Worm (Caenorhabditis elegans) whole organism, L4 larva: ENCODE results near the gene H14A12.3.
"Not testable (repeated sequence)": the region's sequence is repeated elsewhere in the genome, so short reads cannot be mapped to it uniquely, and the experiment has no call there.

ENCODE experiments used
- F26F4.8 ChIP-seq: fragments of 200-800 bp; sonication (Bioruptor generic); conservative IDR thresholded peaks from 2 replicates; pipeline ENCODE4 v1.3.6; 2022; ENCODE audit warnings: missing genetic modification characterization, missing compliant biosample characterization
- Y48G9A.11 ChIP-seq: fragments of 200-800 bp; sonication (Bioruptor generic); IDR thresholded peaks from 2 replicates; pipeline ENCODE4 v1.3.6; 2022; ENCODE audit warnings: missing genetic modification reagents, missing genetic modification characterization, missing compliant biosample characterization
- aly-2 ChIP-seq: sonication (generic microtip); optimal IDR thresholded peaks from 2 replicates; lab custom pipeline; 2018; ENCODE audit warnings: missing biosample characterization, missing genetic modification characterization
- ceh-28 ChIP-seq: fragments of 150-350 bp; optimal IDR thresholded peaks from 2 replicates; lab custom pipeline; 2014; ENCODE audit warnings: missing biosample characterization, missing genetic modification reagents, missing genetic modification characterization
- ceh-82 ChIP-seq: sonication (generic microtip); optimal IDR thresholded peaks from 2 replicates; lab custom pipeline; 2017; ENCODE audit warnings: missing biosample characterization, missing genetic modification characterization
- cey-2 ChIP-seq: sonication (generic microtip); optimal IDR thresholded peaks from 3 replicates; lab custom pipeline; 2017; ENCODE audit warnings: missing genetic modification characterization, mild to moderate bottlenecking, missing compliant biosample characterization, antibody characterized with exemption, borderline replicate concordance; ENCODE audit not compliant: insufficient read depth
- ctbp-1 ChIP-seq: fragments of 200-800 bp; sonication (Bioruptor generic); IDR thresholded peaks from 2 replicates; pipeline ENCODE4 v1.3.6; 2022; ENCODE audit warnings: missing genetic modification reagents, missing genetic modification characterization, missing compliant biosample characterization
- daf-16 ChIP-seq, 3 experiments: sonication (generic microtip); optimal IDR thresholded peaks; 2 replicates each; lab custom pipeline; 2016 to 2017; ENCODE audit warnings: missing genetic modification characterization in 3 of 3, missing genetic modification reagents in 3 of 3, mild to moderate bottlenecking in 2 of 3, missing compliant biosample characterization in 2 of 3, missing biosample characterization in 1 of 3, moderate library complexity in 1 of 3
- dmd-6 ChIP-seq: fragments of 200-800 bp; sonication (Bioruptor generic); IDR thresholded peaks from 2 replicates; pipeline ENCODE4 v1.3.6; 2022; ENCODE audit warnings: missing genetic modification reagents, missing genetic modification characterization, missing compliant biosample characterization
- duxl-1 ChIP-seq: sonication (generic microtip); optimal IDR thresholded peaks from 2 replicates; lab custom pipeline; 2016; ENCODE audit warnings: mild to moderate bottlenecking, missing genetic modification characterization, moderate library complexity, missing compliant biosample characterization; ENCODE audit not compliant: poor library complexity
- dve-1 ChIP-seq: sonication (generic microtip); optimal IDR thresholded peaks from 2 replicates; lab custom pipeline; 2017; ENCODE audit warnings: antibody characterized with exemption, mild to moderate bottlenecking, missing genetic modification characterization, missing compliant biosample characterization; ENCODE audit not compliant: insufficient read depth
- egl-27 ChIP-seq: sonication (generic microtip); optimal IDR thresholded peaks from 3 replicates; lab custom pipeline; 2017; ENCODE audit warnings: missing biosample characterization, missing genetic modification reagents, missing genetic modification characterization
- fkh-10 ChIP-seq: fragments of 150-350 bp; optimal IDR thresholded peaks from 2 replicates; lab custom pipeline; 2014; ENCODE audit warnings: missing biosample characterization, missing genetic modification reagents, missing genetic modification characterization
- fos-1 ChIP-seq: fragments of 150-350 bp; optimal IDR thresholded peaks from 2 replicates; lab custom pipeline; 2014; ENCODE audit warnings: missing biosample characterization, missing genetic modification characterization
- hlh-11 ChIP-seq: fragments of 200-800 bp; sonication (Bioruptor generic); optimal IDR thresholded peaks from 2 replicates; lab custom pipeline; 2018; ENCODE audit warnings: mild to moderate bottlenecking, missing genetic modification characterization, missing compliant biosample characterization
- hmg-1.1 ChIP-seq: fragments of 200-800 bp; sonication (Bioruptor generic); IDR thresholded peaks from 2 replicates; pipeline ENCODE4 v1.3.6; 2022; ENCODE audit warnings: missing genetic modification reagents, missing genetic modification characterization, missing compliant biosample characterization
- jun-1 ChIP-seq: fragments of 150-350 bp; optimal IDR thresholded peaks from 2 replicates; lab custom pipeline; 2014; ENCODE audit warnings: missing biosample characterization, missing genetic modification reagents, missing genetic modification characterization
- lin-15B ChIP-seq: fragments of 150-350 bp; sonication (generic microtip); optimal IDR thresholded peaks from 3 replicates; lab custom pipeline; 2014; ENCODE audit warnings: missing biosample characterization, missing genetic modification characterization
- lin-29 ChIP-seq: fragments of 200-800 bp; sonication (Bioruptor generic); IDR thresholded peaks from 2 replicates; pipeline ENCODE4 v1.3.6; 2022; ENCODE audit warnings: missing genetic modification reagents, missing genetic modification characterization, missing compliant biosample characterization
- lin-38 ChIP-seq: fragments of 200-800 bp; sonication (Bioruptor generic); IDR thresholded peaks from 2 replicates; pipeline ENCODE4 v1.3.6; 2022; ENCODE audit warnings: missing genetic modification reagents, missing genetic modification characterization, missing compliant biosample characterization
- lir-3 ChIP-seq: sonication (generic microtip); optimal IDR thresholded peaks from 2 replicates; lab custom pipeline; 2016; ENCODE audit warnings: mild to moderate bottlenecking, missing genetic modification characterization, missing compliant biosample characterization
- lsy-2 ChIP-seq, 2 experiments: fragments of 150-350 bp in 1 of 2; sonication (generic microtip) in 1 of 2; optimal IDR thresholded peaks; 2 replicates each; lab custom pipeline; 2014 to 2017; ENCODE audit warnings: missing biosample characterization in 2 of 2, missing genetic modification characterization in 2 of 2
- madf-5 ChIP-seq, 2 experiments: fragments of 200-800 bp; sonication (Bioruptor generic); IDR thresholded peaks; 2 replicates each; pipeline ENCODE4 v1.3.6; 2022; ENCODE audit warnings: missing compliant biosample characterization in 2 of 2, missing genetic modification characterization in 2 of 2
- mes-2 ChIP-seq: sonication (generic microtip); optimal IDR thresholded peaks from 2 replicates; lab custom pipeline; 2016; ENCODE audit warnings: missing genotype, mild to moderate bottlenecking, missing genetic modification characterization, missing compliant biosample characterization; ENCODE audit not compliant: poor library complexity, severe bottlenecking
- nhr-102 ChIP-seq: sonication (generic microtip); optimal IDR thresholded peaks from 2 replicates; lab custom pipeline; 2016; ENCODE audit warnings: mild to moderate bottlenecking, missing genetic modification characterization, moderate library complexity, missing compliant biosample characterization
- nhr-111 ChIP-seq: fragments of 200-800 bp; sonication (Bioruptor generic); optimal IDR thresholded peaks from 2 replicates; lab custom pipeline; 2018; ENCODE audit warnings: mild to moderate bottlenecking, missing genetic modification characterization, missing compliant biosample characterization
- nhr-28 ChIP-seq: fragments of 150-350 bp; optimal IDR thresholded peaks from 2 replicates; lab custom pipeline; 2014; ENCODE audit warnings: missing biosample characterization, missing genetic modification characterization
- nhr-41 ChIP-seq: fragments of 200-800 bp; sonication (Bioruptor generic); IDR thresholded peaks from 2 replicates; pipeline ENCODE4 v1.3.6; 2022; ENCODE audit warnings: missing genetic modification reagents, missing genetic modification characterization, missing compliant biosample characterization
- nhr-48 ChIP-seq: sonication (generic microtip); optimal IDR thresholded peaks from 2 replicates; lab custom pipeline; 2016; ENCODE audit warnings: mild to moderate bottlenecking, missing genetic modification characterization, missing compliant biosample characterization
- nhr-6 ChIP-seq: fragments of 150-350 bp; optimal IDR thresholded peaks from 2 replicates; lab custom pipeline; 2014; ENCODE audit warnings: missing biosample characterization, missing genetic modification characterization
- nhr-76 ChIP-seq: fragments of 150-350 bp; optimal IDR thresholded peaks from 2 replicates; lab custom pipeline; 2014; ENCODE audit warnings: missing biosample characterization, missing genetic modification characterization
- php-3 ChIP-seq: fragments of 200-800 bp; sonication (Bioruptor generic); IDR thresholded peaks from 2 replicates; pipeline ENCODE4 v1.3.6; 2022; ENCODE audit warnings: missing genetic modification reagents, missing genetic modification characterization, missing compliant biosample characterization
- sdz-12 ChIP-seq: fragments of 200-800 bp; sonication (Bioruptor generic); optimal IDR thresholded peaks from 2 replicates; lab custom pipeline; 2018; ENCODE audit warnings: mild to moderate bottlenecking, missing genetic modification characterization, missing compliant biosample characterization
- set-16 ChIP-seq: fragments of 200-800 bp; sonication (Bioruptor generic); IDR thresholded peaks from 2 replicates; pipeline ENCODE4 v1.3.6; 2022; ENCODE audit warnings: missing genetic modification reagents, missing genetic modification characterization, missing compliant biosample characterization
- snpc-1.2 ChIP-seq: fragments of 200-800 bp; sonication (Bioruptor generic); IDR thresholded peaks from 2 replicates; pipeline ENCODE4 v1.3.6; 2022; ENCODE audit warnings: missing genetic modification reagents, missing genetic modification characterization, missing compliant biosample characterization
- unc-39 ChIP-seq: sonication (generic microtip); optimal IDR thresholded peaks from 2 replicates; lab custom pipeline; 2017; ENCODE audit warnings: missing biosample characterization, missing genetic modification characterization
- unc-62 ChIP-seq, 3 experiments: fragments of 150-350 bp in 1 of 3; sonication (generic microtip); optimal IDR thresholded peaks in 2 of 3; peaks in 1 of 3; 1 replicate in 1 of 3; 2 replicates in 2 of 3; lab custom pipeline; 2014 to 2017; ENCODE audit warnings: missing biosample characterization in 3 of 3, missing genetic modification characterization in 3 of 3, missing genetic modification reagents in 3 of 3, missing genotype in 1 of 3
- ztf-11 ChIP-seq: fragments of 150-350 bp; optimal IDR thresholded peaks from 2 replicates; lab custom pipeline; 2014; ENCODE audit warnings: missing biosample characterization, missing genetic modification characterization

H14A12.3 gene

DNA sequence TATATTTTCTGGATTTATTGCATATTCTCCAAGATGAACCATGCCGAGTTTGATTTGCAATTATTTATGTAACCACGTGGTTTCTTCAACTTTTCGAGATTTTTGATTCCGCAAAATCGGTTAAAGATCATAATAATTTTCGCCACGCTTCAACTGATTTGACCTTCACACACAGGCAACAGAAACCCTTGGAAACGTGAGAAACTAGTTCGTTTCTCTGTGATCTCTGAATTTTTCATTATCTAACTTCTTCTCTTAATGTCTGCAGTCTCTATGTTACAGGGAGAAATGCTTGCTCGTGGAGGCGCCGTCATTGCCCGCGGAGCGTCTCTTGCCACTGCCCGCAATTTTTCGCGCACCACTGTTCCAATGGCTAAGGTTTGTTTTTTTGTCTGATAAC lies 1.8 kb downstream of the H14A12.3 start, which contains the start of gene fum-1 (continued):
- TF ChIP-seq nhr-76 (tag; lab: Kevin White, UChicago) (no peak), fos-1 (tag; lab: Kevin White, UChicago) (no peak), egl-27 (tag; lab: Kevin White, UChicago) (no peak), ztf-11 (tag; lab: Kevin White, UChicago) (no peak), nhr-6 (tag; lab: Kevin White, UChicago) (peak; percentile 7), nhr-48 (tag; lab: Kevin White, UChicago) (no peak), dve-1 (tag; lab: Kevin White, UChicago) (peak; percentile 63), aly-2 (tag; lab: Kevin White, UChicago) (no peak), ceh-82 (tag; lab: Kevin White, UChicago) (no peak), ceh-28 (tag; lab: Kevin White, UChicago) (no peak), php-3 (GFP tag; lab: Robert Waterston, UW) (no peak), lin-29 (no peak), F26F4.8 (GFP tag; lab: Robert Waterston, UW) (no peak), lir-3 (tag; lab: Kevin White, UChicago) (no peak), lin-15B (no peak), mes-2 (tag; lab: Kevin White, UChicago) (peak; percentile 55), nhr-28 (tag; lab: Kevin White, UChicago) (peak; percentile 54), fkh-10 (GFP tag; lab: Kevin White, UChicago) (no peak), daf-16 (GFP tag; optimal IDR thresholded peaks at IDR 0.05; lab: Kevin White, UChicago) (peak in 1 of 2 experiments; percentile 6), daf-16 (tag; optimal IDR thresholded peaks at IDR 0.05; lab: Kevin White, UChicago) (peak; percentile 31), set-16 (GFP tag; lab: Robert Waterston, UW) (no peak), unc-62 (GFP tag; optimal IDR thresholded peaks at IDR 0.05 in 1 of 2; lab: Kevin White, UChicago) (no peak), unc-62 (tag; optimal IDR thresholded peaks at IDR 0.05; lab: Kevin White, UChicago) (no peak), lsy-2 (tag; optimal IDR thresholded peaks at IDR 0.05; lab: Kevin White, UChicago) (peak in 1 of 2 experiments; percentile 82), duxl-1 (tag; lab: Kevin White, UChicago) (peak; percentile 49), hlh-11 (tag; lab: Kevin White, UChicago) (peak; percentile 43), nhr-102 (tag; lab: Kevin White, UChicago) (peak; percentile 18), dmd-6 (GFP tag; lab: Robert Waterston, UW) (peak; percentile 60), Y48G9A.11 (GFP tag; lab: Robert Waterston, UW) (no peak), sdz-12 (GFP tag; lab: Kevin White, UChicago) (no peak), jun-1 (no peak), unc-39 (tag; lab: Kevin White, UChicago) (no peak), cey-2 (tag; lab: Kevin White, UChicago) (no peak), madf-5 (GFP tag; IDR thresholded peaks at IDR 0.05; lab: Robert Waterston, UW) (no peak), hmg-1.1 (GFP tag; lab: Robert Waterston, UW) (0 out of 2 replicates have a peak, but pooled peaks have one; percentile 46), ctbp-1 (GFP tag; lab: Robert Waterston, UW) (no peak), nhr-41 (GFP tag; lab: Robert Waterston, UW) (no peak)

DNA sequence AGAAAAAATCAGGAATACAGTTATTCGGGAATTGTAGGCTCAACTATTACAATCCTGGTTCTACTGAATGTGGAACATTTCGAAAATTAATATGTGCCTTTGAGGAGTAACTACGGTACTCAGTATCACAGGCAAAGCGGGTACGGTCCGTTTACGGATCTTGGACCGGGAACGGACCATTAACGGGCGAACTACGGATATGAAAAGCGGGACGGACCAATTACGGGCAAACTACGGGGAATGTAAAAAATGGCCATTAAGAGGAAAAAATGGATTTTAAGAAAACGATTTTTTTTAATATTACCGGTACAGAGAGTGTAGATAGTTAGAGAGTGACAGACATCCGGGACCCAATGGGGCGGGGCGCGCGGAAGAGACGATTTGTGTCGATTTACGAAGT lies 5.4 kb downstream of the H14A12.3 start, which contains the start of gene H14A12.5:
TSS of gene H14A12.5 (minus strand) at position 101 of the 400 bp plus-strand sequence.
- TF ChIP-seq snpc-1.2 (GFP tag; lab: Robert Waterston, UW); lin-38 (GFP tag; lab: Robert Waterston, UW); nhr-111 (GFP tag; lab: Kevin White, UChicago): not testable (repeated sequence)
